Fruit fly (Drosophila melanogaster): ENCODE measurements around the gene CG8031.

CG8031 gene

DNA sequence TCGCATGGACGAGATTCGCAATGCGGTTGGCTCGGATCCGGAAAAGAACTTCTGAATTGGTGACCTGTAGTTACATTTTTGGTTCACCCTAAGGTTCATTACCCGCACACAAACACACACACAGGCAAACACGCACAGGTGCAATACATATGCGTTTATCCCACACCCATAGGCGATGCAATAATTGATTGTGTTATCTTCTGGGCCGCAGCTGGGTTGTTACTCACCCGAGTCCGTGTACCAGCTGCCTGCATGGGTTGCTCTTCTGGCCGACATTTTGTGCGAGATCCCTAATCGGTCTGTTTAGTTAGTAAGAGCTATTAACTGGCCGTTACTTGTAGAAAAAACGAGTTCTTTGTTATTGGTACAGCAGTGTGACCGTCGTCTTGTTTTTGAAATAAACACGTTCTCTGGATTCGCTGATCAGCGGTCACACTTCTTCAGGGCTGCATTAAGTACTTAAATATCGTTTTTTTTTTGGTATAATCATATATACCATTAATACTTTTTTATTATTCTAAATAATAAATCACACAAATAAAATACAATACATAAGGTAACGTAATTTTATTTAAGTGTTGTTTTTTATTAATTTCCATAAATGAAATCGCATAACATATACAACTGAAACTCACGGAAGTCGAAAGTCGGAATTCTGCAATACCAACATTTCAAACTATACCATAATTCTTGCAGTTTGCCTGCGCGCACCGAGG, at the start of gene CG8031:
CG8031 (minus strand) TSS at position 406 of the 716 bp plus-strand sequence.
- TF ChIP-seq CG17801 (GFP tag; optimal IDR thresholded peaks at IDR 0.05; ENCODE audit: partially characterized antibody): peak; percentile 14

DNA sequence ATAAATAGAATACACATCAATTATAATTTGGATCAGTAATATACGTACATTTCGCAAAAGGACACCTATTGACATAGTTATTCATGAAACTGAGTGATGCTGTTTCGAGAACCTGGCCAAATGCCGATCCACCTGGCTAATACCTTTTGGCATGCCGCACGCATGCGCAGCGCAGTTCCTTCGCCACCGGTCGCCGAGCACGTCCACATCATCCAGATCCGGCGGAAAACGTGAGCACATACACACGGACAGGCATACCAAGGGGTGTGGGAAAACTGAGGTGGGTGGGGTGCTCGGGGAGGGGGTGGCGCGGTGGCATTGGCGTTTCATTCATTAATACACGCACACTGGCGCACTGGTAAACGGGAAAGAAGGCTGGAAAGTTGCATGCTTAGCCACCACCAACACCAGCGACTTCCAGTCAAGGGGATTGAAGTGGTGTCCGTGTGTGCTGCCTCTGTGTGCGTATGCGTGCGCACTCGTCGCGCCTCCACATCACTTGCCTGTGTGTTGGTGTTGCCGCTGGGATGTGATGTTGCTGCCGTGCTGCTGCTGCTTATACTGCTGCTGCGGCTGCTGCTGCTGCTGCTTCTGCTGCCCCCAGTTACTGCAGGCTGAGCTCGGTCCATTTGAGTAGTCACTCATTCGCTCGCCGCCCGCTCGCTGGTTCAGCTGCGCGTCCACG, 46.2 kb upstream of the CG8031 start, which contains the start of gene sim:
sim (plus strand) TSS at position 635 of the 685 bp plus-strand sequence.
- no peak for TF ChIP-seq CG17801 (GFP tag; optimal IDR thresholded peaks at IDR 0.05; ENCODE audit: partially characterized antibody)

- TF ChIP-seq CG17801 (GFP tag; optimal IDR thresholded peaks at IDR 0.05; ENCODE audit: partially characterized antibody): no peak
These were observed 45.4 kb upstream of the CG8031 start for dm6 chr3R:13056553-13056952.

dm6 chr3R:13051942-13052693, 41.0 kb upstream of the CG8031 start, which contains the start of gene pic:
TSS of gene pic (plus strand) at chr3R:13052245.
- TF ChIP-seq CG17801 (GFP tag; optimal IDR thresholded peaks at IDR 0.05; ENCODE audit: partially characterized antibody): no peak

DNA sequence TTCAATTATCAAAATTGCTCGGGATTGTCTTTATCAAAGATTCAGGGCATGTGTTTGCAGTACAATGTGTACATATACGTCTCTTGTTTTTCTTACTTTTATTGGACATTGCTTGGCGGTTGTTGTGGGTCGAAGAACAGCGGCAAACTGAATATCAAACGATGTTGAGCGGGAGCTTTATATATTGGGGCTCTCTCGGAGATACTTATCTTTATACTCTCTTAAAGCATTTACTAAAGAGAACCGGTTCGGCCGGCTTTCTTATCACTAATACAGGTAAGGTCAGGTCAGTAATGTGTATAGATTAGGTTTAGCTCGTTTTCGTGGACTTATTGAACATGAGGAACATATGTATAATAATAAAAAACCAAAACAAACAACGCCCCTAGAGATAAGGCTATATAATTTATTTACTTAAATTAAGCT, 40.2 kb upstream of the CG8031 start, which contains the start of gene CG7966:
CG7966 (minus strand) TSS at position 156 of the 426 bp plus-strand sequence.
- TF ChIP-seq CG17801 (GFP tag; optimal IDR thresholded peaks at IDR 0.05; ENCODE audit: partially characterized antibody): no peak

dm6 chr3R:13047431-13047830, 36.3 kb upstream of the CG8031 start, which contains the start of gene CG31157:
TSS of gene CG31157 (plus strand) at chr3R:13047731.
- TF ChIP-seq CG17801 (GFP tag; optimal IDR thresholded peaks at IDR 0.05; ENCODE audit: partially characterized antibody): no peak

- TF ChIP-seq CG17801 (GFP tag; optimal IDR thresholded peaks at IDR 0.05; ENCODE audit: partially characterized antibody): no peak
These were observed 33.3 kb upstream of the CG8031 start, which contains the start of gene Hsc70-2 for dm6 chr3R:13044459-13044858. TSS of gene Hsc70-2 (plus strand) at chr3R:13044759.

dm6 chr3R:13043857-13044256, 32.7 kb upstream of the CG8031 start, which contains the start of gene CG45122:
TSS of gene CG45122 (plus strand) at chr3R:13044157.
- TF ChIP-seq CG17801 (GFP tag; optimal IDR thresholded peaks at IDR 0.05; ENCODE audit: partially characterized antibody): no peak

DNA sequence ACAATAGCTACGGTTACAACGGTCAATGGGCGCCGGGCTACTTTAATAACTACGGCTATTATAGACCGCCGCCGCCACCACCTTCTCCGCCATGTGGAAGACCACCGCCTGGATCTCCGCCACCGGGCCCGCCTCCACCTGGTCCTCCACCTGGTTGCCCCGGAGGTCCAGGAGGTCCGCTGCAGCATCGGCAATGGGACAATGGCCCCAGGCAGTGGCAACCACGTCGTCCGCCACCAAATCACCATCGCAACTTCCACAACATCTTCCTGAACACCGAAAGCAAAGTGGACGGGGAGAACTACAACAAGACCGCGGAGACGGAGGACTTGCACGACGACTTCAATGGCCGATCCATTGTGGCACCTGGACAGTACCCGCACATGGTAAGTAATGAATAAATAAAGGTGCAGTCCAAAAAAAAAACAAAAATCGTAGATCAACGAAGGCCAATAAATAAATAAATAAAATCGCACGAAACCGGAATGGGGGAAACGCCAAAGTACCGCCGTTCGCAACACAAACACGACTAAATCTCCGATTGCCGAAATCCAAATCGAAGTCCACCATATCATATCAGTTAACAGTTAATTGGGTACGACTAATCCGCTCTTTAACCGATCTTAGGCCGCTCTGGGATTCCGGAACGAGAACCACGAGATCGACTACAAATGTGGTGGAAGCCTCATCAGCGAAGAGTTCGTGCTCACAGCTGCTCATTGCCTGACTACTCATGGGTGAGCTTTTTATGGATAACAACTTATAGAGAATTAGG, 31.3 kb upstream of the CG8031 start, which contains the start of gene snk:
snk (minus strand) TSS at position 513 of the 775 bp plus-strand sequence.
- TF ChIP-seq CG17801 (GFP tag; optimal IDR thresholded peaks at IDR 0.05; ENCODE audit: partially characterized antibody): no peak

dm6 chr3R:13041750-13042149, 30.6 kb upstream of the CG8031 start, which contains the start of gene CG11670:
TSS of gene CG11670 (plus strand) at chr3R:13042050.
- no peak for TF ChIP-seq CG17801 (GFP tag; optimal IDR thresholded peaks at IDR 0.05; ENCODE audit: partially characterized antibody)

DNA sequence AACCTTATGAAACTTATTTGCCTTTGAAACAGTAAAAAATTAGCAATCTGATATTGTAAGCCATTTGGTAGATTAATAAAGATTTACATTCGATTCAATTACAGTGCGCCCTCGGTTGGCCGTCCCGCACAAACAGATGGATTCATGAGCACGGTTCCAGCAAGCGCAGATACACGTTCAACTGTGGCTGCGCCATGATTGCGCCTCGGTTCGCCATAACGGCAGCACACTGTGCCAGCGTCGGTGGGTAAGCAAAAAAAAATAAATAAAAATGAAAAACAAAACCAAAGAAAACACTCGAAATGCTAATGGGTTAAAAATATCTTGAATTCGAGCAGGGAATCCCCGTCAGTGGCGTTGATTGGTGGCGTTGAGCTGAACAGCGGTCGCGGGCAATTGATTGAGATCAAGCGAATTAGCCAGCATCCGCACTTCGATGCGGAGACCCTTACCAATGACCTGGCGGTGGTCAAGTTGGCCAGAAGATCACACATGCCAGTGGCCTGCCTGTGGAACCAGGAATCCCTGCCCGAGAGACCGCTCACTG, 28.0 kb upstream of the CG8031 start:
- TF ChIP-seq CG17801 (GFP tag; optimal IDR thresholded peaks at IDR 0.05; ENCODE audit: partially characterized antibody): no peak

DNA sequence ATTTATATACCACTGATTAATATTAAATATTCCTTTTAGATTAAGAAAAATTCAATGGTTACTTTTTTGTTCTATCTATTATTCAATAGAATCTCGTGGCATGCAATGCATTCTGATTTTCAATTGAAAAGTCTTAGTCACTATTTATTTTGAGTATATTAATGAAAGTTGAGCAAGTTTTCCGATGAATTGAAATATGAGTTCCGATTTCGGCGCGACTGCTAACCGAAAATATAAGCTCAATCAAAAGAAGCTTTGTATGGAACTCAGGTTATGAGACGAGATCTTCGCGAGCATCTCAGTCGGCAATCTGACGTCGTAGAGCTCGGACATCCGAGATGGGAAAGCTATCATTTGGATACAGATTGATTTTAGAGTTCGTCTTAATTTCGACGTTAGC, 27.0 kb upstream of the CG8031 start, which contains the start of gene CG11668:
CG11668 (plus strand) TSS at position 301 of the 400 bp plus-strand sequence.
- TF ChIP-seq CG17801 (GFP tag; optimal IDR thresholded peaks at IDR 0.05; ENCODE audit: partially characterized antibody): no peak

- TF ChIP-seq CG17801 (GFP tag; optimal IDR thresholded peaks at IDR 0.05; ENCODE audit: partially characterized antibody): no peak
These were observed 25.0 kb upstream of the CG8031 start for dm6 chr3R:13036064-13036463.

DNA sequence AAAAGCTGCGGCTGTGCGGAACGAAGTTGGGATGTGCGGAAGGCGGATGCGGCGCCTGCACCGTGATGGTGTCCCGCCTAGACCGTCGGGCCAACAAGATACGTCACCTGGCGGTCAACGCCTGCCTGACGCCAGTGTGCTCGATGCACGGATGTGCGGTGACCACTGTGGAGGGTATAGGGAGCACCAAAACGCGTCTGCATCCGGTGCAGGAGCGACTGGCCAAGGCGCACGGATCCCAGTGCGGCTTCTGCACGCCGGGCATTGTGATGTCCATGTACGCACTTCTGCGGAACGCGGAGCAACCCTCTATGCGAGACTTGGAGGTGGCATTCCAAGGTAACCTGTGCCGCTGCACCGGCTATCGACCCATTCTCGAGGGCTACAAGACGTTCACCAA, 22.6 kb upstream of the CG8031 start:
- TF ChIP-seq CG17801 (GFP tag; optimal IDR thresholded peaks at IDR 0.05; ENCODE audit: partially characterized antibody): no peak
